Worm (Caenorhabditis elegans): ENCODE results near the gene F21C10.10.
A peak's percentile ranks its signal among the peaks of the same experiment; 100 is the strongest.

F21C10.10 gene

ce11 chrV:9095613-9096317 is at the start of gene F21C10.10:
Gene F21C10.10, plus strand, starts transcription at chrV:9096267.
- TF ChIP-seq scrt-1 (GFP tag; IDR thresholded peaks at IDR 0.05) = no peak
- TF ChIP-seq F13C5.2 (tag; optimal IDR thresholded peaks at IDR 0.05) = peak; percentile 30
- TF ChIP-seq aly-1 (tag; optimal IDR thresholded peaks at IDR 0.05) = peak; percentile 24

- TF ChIP-seq ets-7 (tag; optimal IDR thresholded peaks at IDR 0.05) = no peak
- TF ChIP-seq tra-4 (tag; optimal IDR thresholded peaks at IDR 0.05) = no peak
- TF ChIP-seq ama-1 (optimal IDR thresholded peaks at IDR 0.05) = no peak
- no peak for TF ChIP-seq aly-1 (tag; optimal IDR thresholded peaks at IDR 0.05)
- no peak for TF ChIP-seq tbx-37 (GFP tag; conservative IDR thresholded peaks at IDR 0.05)
- TF ChIP-seq B0310.2 (tag; optimal IDR thresholded peaks at IDR 0.05) = no peak
- no peak for TF ChIP-seq hnd-1 (tag; optimal IDR thresholded peaks at IDR 0.05)
- no peak for TF ChIP-seq F13C5.2 (tag; optimal IDR thresholded peaks at IDR 0.05)
- TF ChIP-seq ceh-13 (GFP tag; optimal IDR thresholded peaks at IDR 0.05) = no peak
- no peak for TF ChIP-seq scrt-1 (GFP tag; IDR thresholded peaks at IDR 0.05)
Observed at ce11 chrV:9047555-9048049, 48.5 kb upstream of the F21C10.10 start, which contains the start of gene C25E10.17. Gene C25E10.17, minus strand, starts transcription at chrV:9047605.

- no peak for TF ChIP-seq hnd-1 (tag; optimal IDR thresholded peaks at IDR 0.05)
Observed at ce11 chrV:9049271-9049670, 46.8 kb upstream of the F21C10.10 start.

ce11 chrV:9051100-9051499 is 45.0 kb upstream of the F21C10.10 start, which contains the start of gene C25E10.7:
Gene C25E10.7, minus strand, starts transcription at chrV:9051200.
- no peak for TF ChIP-seq hmg-4 (GFP tag; optimal IDR thresholded peaks at IDR 0.05)
- no peak for TF ChIP-seq tbx-37 (GFP tag; conservative IDR thresholded peaks at IDR 0.05)
- TF ChIP-seq B0310.2 (tag; optimal IDR thresholded peaks at IDR 0.05) = no peak
- no peak for TF ChIP-seq scrt-1 (GFP tag; IDR thresholded peaks at IDR 0.05)
- TF ChIP-seq sea-1 (GFP tag; conservative IDR thresholded peaks at IDR 0.05) = no peak
- no peak for TF ChIP-seq flt-1 (GFP tag; IDR thresholded peaks at IDR 0.05)
- TF ChIP-seq ceh-36 (tag; optimal IDR thresholded peaks at IDR 0.05) = no peak
- TF ChIP-seq ets-7 (tag; optimal IDR thresholded peaks at IDR 0.05) = no peak
- no peak for TF ChIP-seq aly-1 (tag; optimal IDR thresholded peaks at IDR 0.05)
- TF ChIP-seq ceh-13 (GFP tag; optimal IDR thresholded peaks at IDR 0.05) = no peak
- no peak for TF ChIP-seq ama-1 (optimal IDR thresholded peaks at IDR 0.05)
- no peak for TF ChIP-seq hnd-1 (tag; optimal IDR thresholded peaks at IDR 0.05)

DNA sequence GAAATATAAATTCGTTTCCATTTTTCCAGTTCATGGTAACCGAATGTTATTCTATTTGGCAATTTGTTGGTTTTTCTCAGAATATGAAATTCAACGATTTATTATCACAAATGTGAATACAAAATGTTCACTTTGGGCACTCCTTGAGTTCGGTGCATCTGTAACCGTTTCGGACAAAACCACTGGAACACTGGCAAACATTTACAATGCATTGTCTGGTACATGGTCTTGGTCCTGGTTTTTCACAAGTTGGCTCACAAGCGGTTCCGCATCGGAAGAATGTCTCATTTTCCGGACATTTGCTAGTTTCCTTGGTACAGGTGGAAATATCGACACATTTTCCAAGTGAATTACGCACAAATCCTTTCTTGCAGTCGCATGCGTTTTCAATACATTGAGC is 42.8 kb upstream of the F21C10.10 start:
- TF ChIP-seq ets-7 (tag; optimal IDR thresholded peaks at IDR 0.05) = no peak
- TF ChIP-seq tbx-37 (GFP tag; conservative IDR thresholded peaks at IDR 0.05) = no peak
- TF ChIP-seq tra-4 (tag; optimal IDR thresholded peaks at IDR 0.05) = no peak
- no peak for TF ChIP-seq ceh-13 (GFP tag; optimal IDR thresholded peaks at IDR 0.05)
- no peak for TF ChIP-seq pes-1 (GFP tag; IDR thresholded peaks at IDR 0.05)
- no peak for TF ChIP-seq ceh-36 (tag; optimal IDR thresholded peaks at IDR 0.05)
- TF ChIP-seq aly-1 (tag; optimal IDR thresholded peaks at IDR 0.05) = no peak
- no peak for TF ChIP-seq flt-1 (GFP tag; IDR thresholded peaks at IDR 0.05)
- TF ChIP-seq hmbx-1 (tag; optimal IDR thresholded peaks at IDR 0.05) = no peak
- no peak for TF ChIP-seq scrt-1 (GFP tag; IDR thresholded peaks at IDR 0.05)
- no peak for TF ChIP-seq B0310.2 (tag; optimal IDR thresholded peaks at IDR 0.05)
- TF ChIP-seq ama-1 (optimal IDR thresholded peaks at IDR 0.05) = no peak
- no peak for TF ChIP-seq sea-1 (GFP tag; conservative IDR thresholded peaks at IDR 0.05)
- no peak for TF ChIP-seq tbx-11 (GFP tag; IDR thresholded peaks at IDR 0.05)
- no peak for TF ChIP-seq F13C5.2 (tag; optimal IDR thresholded peaks at IDR 0.05)
- TF ChIP-seq hnd-1 (tag; optimal IDR thresholded peaks at IDR 0.05) = no peak
- TF ChIP-seq hmg-4 (GFP tag; optimal IDR thresholded peaks at IDR 0.05) = no peak

- TF ChIP-seq F13C5.2 (tag; optimal IDR thresholded peaks at IDR 0.05) (no peak), hnd-1 (tag; optimal IDR thresholded peaks at IDR 0.05) (no peak), tra-4 (tag; optimal IDR thresholded peaks at IDR 0.05) (no peak), hmg-4 (GFP tag; optimal IDR thresholded peaks at IDR 0.05) (no peak), tbx-37 (GFP tag; conservative IDR thresholded peaks at IDR 0.05) (no peak), aly-1 (tag; optimal IDR thresholded peaks at IDR 0.05) (no peak), pes-1 (GFP tag; IDR thresholded peaks at IDR 0.05) (no peak), ceh-36 (tag; optimal IDR thresholded peaks at IDR 0.05) (no peak), scrt-1 (GFP tag; IDR thresholded peaks at IDR 0.05) (no peak), ceh-13 (GFP tag; optimal IDR thresholded peaks at IDR 0.05) (no peak), hmbx-1 (tag; optimal IDR thresholded peaks at IDR 0.05) (no peak), ama-1 (optimal IDR thresholded peaks at IDR 0.05) (no peak), tbx-11 (GFP tag; IDR thresholded peaks at IDR 0.05) (no peak), sea-1 (GFP tag; conservative IDR thresholded peaks at IDR 0.05) (no peak)
Observed at ce11 chrV:9053969-9054368, 42.1 kb upstream of the F21C10.10 start, which contains the start of gene C25E10.8. Gene C25E10.8, minus strand, starts transcription at chrV:9054069.

- TF ChIP-seq tbx-37 (GFP tag; conservative IDR thresholded peaks at IDR 0.05) (no peak), ama-1 (optimal IDR thresholded peaks at IDR 0.05) (no peak)
Observed at ce11 chrV:9054771-9055170, 41.3 kb upstream of the F21C10.10 start, which contains the start of gene swm-1. Gene swm-1, minus strand, starts transcription at chrV:9054871.

- TF ChIP-seq tra-4 (tag; optimal IDR thresholded peaks at IDR 0.05) (no peak), pes-1 (GFP tag; IDR thresholded peaks at IDR 0.05) (no peak), scrt-1 (GFP tag; IDR thresholded peaks at IDR 0.05) (no peak), B0310.2 (tag; optimal IDR thresholded peaks at IDR 0.05) (no peak), hmg-4 (GFP tag; optimal IDR thresholded peaks at IDR 0.05) (no peak), aly-1 (tag; optimal IDR thresholded peaks at IDR 0.05) (no peak), flt-1 (GFP tag; IDR thresholded peaks at IDR 0.05) (no peak), sea-1 (GFP tag; conservative IDR thresholded peaks at IDR 0.05) (no peak), ceh-13 (GFP tag; optimal IDR thresholded peaks at IDR 0.05) (no peak), ama-1 (optimal IDR thresholded peaks at IDR 0.05) (no peak), ceh-36 (tag; optimal IDR thresholded peaks at IDR 0.05) (no peak), hnd-1 (tag; optimal IDR thresholded peaks at IDR 0.05) (no peak), tbx-11 (GFP tag; IDR thresholded peaks at IDR 0.05) (no peak), tbx-37 (GFP tag; conservative IDR thresholded peaks at IDR 0.05) (no peak), ets-7 (tag; optimal IDR thresholded peaks at IDR 0.05) (no peak), hmbx-1 (tag; optimal IDR thresholded peaks at IDR 0.05) (no peak), F13C5.2 (tag; optimal IDR thresholded peaks at IDR 0.05) (no peak)
Observed at ce11 chrV:9055644-9056043, 40.4 kb upstream of the F21C10.10 start.
